Worm (Caenorhabditis elegans) whole organism, late embryonic: ENCODE results near the gene ttr-53.

Source experiments
- F13H6.1 ChIP-seq: sonication (generic microtip); optimal IDR thresholded peaks from 2 replicates; lab custom pipeline; 2016; ENCODE audit warnings: missing genetic modification characterization, missing compliant biosample characterization
- ama-1 ChIP-seq: fragments of 150-350 bp; optimal IDR thresholded peaks from 2 replicates; lab custom pipeline; 2014
- ceh-14 ChIP-seq: sonication (generic microtip); optimal IDR thresholded peaks from 2 replicates; lab custom pipeline; 2016; ENCODE audit warnings: missing genotype, missing genetic modification characterization, missing compliant biosample characterization
- ceh-19 ChIP-seq: fragments of 200-800 bp; sonication (Bioruptor generic); optimal IDR thresholded peaks from 2 replicates; lab custom pipeline; 2018; ENCODE audit warnings: mild to moderate bottlenecking, missing genetic modification characterization, missing compliant biosample characterization
- ceh-2 ChIP-seq: sonication (generic microtip); optimal IDR thresholded peaks from 2 replicates; lab custom pipeline; 2016; ENCODE audit warnings: missing genotype, missing genetic modification characterization, missing compliant biosample characterization
- ceh-31 ChIP-seq: sonication (generic microtip); optimal IDR thresholded peaks from 2 replicates; lab custom pipeline; 2016; ENCODE audit warnings: missing genetic modification characterization, missing compliant biosample characterization
- ceh-34 ChIP-seq: sonication (generic microtip); optimal IDR thresholded peaks from 2 replicates; lab custom pipeline; 2016; ENCODE audit warnings: mild to moderate bottlenecking, missing genetic modification characterization, missing compliant biosample characterization
- ceh-48 ChIP-seq: sonication (generic microtip); optimal IDR thresholded peaks from 2 replicates; lab custom pipeline; 2016; ENCODE audit warnings: missing genetic modification characterization, inconsistent platforms, missing compliant biosample characterization
- ets-4 ChIP-seq: sonication (generic microtip); optimal IDR thresholded peaks from 2 replicates; lab custom pipeline; 2016; ENCODE audit warnings: missing genetic modification characterization, missing compliant biosample characterization
- eyg-1 ChIP-seq: sonication (generic microtip); optimal IDR thresholded peaks from 2 replicates; lab custom pipeline; 2016; ENCODE audit warnings: missing genotype, missing genetic modification characterization, missing compliant biosample characterization
- fkh-6 ChIP-seq: sonication (generic microtip); optimal IDR thresholded peaks from 2 replicates; lab custom pipeline; 2016; ENCODE audit warnings: missing genetic modification characterization, missing compliant biosample characterization
- gmeb-2 ChIP-seq: sonication (generic microtip); optimal IDR thresholded peaks from 2 replicates; lab custom pipeline; 2016; ENCODE audit warnings: missing genetic modification characterization, inconsistent platforms, missing compliant biosample characterization
- hlh-30 ChIP-seq: sonication (generic microtip); optimal IDR thresholded peaks from 2 replicates; lab custom pipeline; 2017; ENCODE audit warnings: antibody characterized with exemption, missing genetic modification characterization, missing compliant biosample characterization; ENCODE audit not compliant: insufficient read depth
- hlh-6 ChIP-seq: sonication (generic microtip); optimal IDR thresholded peaks from 2 replicates; lab custom pipeline; 2016; ENCODE audit warnings: missing genotype, missing genetic modification characterization, missing compliant biosample characterization
- mec-3 ChIP-seq: sonication (generic microtip); optimal IDR thresholded peaks from 2 replicates; lab custom pipeline; 2016; ENCODE audit warnings: borderline replicate concordance, missing genetic modification characterization, missing compliant biosample characterization
- npax-4 ChIP-seq: sonication (generic microtip); optimal IDR thresholded peaks from 2 replicates; lab custom pipeline; 2016; ENCODE audit warnings: missing genetic modification characterization, missing compliant biosample characterization
- pax-1 ChIP-seq: fragments of 150-350 bp; optimal IDR thresholded peaks from 2 replicates; lab custom pipeline; 2014; ENCODE audit warnings: missing biosample characterization, missing genetic modification characterization
- rnt-1 ChIP-seq: sonication (generic microtip); optimal IDR thresholded peaks from 2 replicates; lab custom pipeline; 2016; ENCODE audit warnings: missing genetic modification characterization, missing compliant biosample characterization
- sdc-2 ChIP-seq: sonication (generic microtip); optimal IDR thresholded peaks from 2 replicates; lab custom pipeline; 2016; ENCODE audit warnings: missing genotype, missing genetic modification characterization, missing compliant biosample characterization
- sox-2 ChIP-seq: fragments of 200-800 bp; sonication (Bioruptor generic); IDR thresholded peaks from 2 replicates; pipeline ENCODE4 v1.3.6; 2022; ENCODE audit warnings: missing genetic modification reagents, missing genetic modification characterization, missing compliant biosample characterization
- sox-4 ChIP-seq: sonication (generic microtip); optimal IDR thresholded peaks from 2 replicates; lab custom pipeline; 2017; ENCODE audit warnings: mild to moderate bottlenecking, missing genetic modification characterization, inconsistent platforms, missing compliant biosample characterization
- syd-9 ChIP-seq: sonication (generic microtip); optimal IDR thresholded peaks from 2 replicates; lab custom pipeline; 2016; ENCODE audit warnings: mild to moderate bottlenecking, missing genetic modification characterization, moderate library complexity, missing compliant biosample characterization
- ttx-3 ChIP-seq: sonication (generic microtip); optimal IDR thresholded peaks from 2 replicates; lab custom pipeline; 2016; ENCODE audit warnings: missing genetic modification reagents, missing genetic modification characterization, missing compliant biosample characterization
- unc-42 ChIP-seq: sonication (generic microtip); optimal IDR thresholded peaks from 2 replicates; lab custom pipeline; 2016; ENCODE audit warnings: missing genotype, missing genetic modification characterization, missing compliant biosample characterization
- unc-55 ChIP-seq: sonication (generic microtip); optimal IDR thresholded peaks from 2 replicates; lab custom pipeline; 2017; ENCODE audit warnings: missing biosample characterization, missing genetic modification reagents, missing genetic modification characterization
- unc-86 ChIP-seq: sonication (generic microtip); optimal IDR thresholded peaks from 2 replicates; lab custom pipeline; 2016; ENCODE audit warnings: missing genetic modification characterization, missing compliant biosample characterization
- ztf-16 ChIP-seq: sonication (generic microtip); optimal IDR thresholded peaks from 2 replicates; lab custom pipeline; 2017; ENCODE audit warnings: missing genetic modification characterization, missing compliant biosample characterization

Gene ttr-53

DNA sequence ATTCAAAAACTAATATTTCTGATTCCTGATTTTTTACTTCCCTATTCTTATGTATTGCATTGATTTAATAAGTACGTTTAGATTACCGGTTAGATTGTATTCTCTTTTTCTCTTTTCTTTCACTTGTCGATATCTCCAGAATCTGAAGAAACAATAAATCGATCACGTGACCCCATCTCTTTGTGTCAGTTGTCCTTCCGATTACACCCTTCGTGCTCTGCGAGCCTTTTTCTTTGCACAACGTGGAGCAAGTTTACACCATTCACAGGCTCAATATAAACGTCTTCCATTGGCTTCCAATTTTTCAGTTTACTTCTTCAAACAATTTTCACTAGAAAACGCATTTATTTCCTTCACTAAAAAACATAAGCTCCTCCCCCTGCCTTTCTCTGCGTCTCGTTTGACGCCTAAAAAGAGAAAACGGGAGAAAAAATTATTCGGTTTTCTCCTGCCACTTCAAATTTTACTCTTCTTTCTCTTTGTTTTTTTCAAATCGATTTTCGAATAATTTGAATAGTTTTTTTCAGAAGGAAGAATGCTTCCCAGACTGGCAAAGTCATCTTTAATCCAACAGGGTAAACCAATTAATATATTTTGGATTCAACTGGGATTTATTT, 22.4 kb downstream of the ttr-53 start, which contains the start of gene gta-1:
TSS of gene gta-1 (plus strand) at position 528 of the 617 bp plus-strand sequence.
- TF ChIP-seq fkh-6 (tag; lab: Kevin White, UChicago) (no peak), ets-4 (no peak), pax-1 (no peak), sox-2 (GFP tag; lab: Robert Waterston, UW) (no peak), ceh-48 (tag; lab: Kevin White, UChicago) (no peak), unc-55 (GFP tag; lab: Kevin White, UChicago) (peak; percentile 70), npax-4 (tag; lab: Kevin White, UChicago) (no peak), hlh-30 (peak; percentile 83), gmeb-2 (tag; lab: Kevin White, UChicago) (no peak), mec-3 (tag; lab: Kevin White, UChicago) (no peak), syd-9 (tag; lab: Kevin White, UChicago) (no peak)

DNA sequence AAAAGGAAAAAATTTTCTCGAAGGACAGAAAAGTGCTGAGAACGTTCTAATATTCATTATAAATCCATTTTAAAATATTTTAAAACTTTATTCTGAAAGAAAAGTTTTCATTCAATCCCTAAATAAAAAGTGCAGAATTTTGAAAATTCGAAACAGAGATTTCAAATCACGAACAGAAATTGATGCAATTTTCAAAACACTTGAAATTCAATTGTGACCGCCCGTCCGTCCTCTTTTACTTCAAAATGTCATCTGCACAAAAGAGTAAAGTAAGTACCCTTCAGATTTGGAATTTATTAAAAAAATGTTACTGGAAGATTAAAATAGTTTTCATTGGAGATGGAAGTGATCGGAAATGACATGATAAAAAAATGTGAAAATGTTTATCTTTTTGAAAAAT, 30.7 kb downstream of the ttr-53 start:
- TF ChIP-seq ceh-34 (tag; lab: Kevin White, UChicago) (no peak), unc-42 (tag; lab: Kevin White, UChicago) (peak; percentile 34)

DNA sequence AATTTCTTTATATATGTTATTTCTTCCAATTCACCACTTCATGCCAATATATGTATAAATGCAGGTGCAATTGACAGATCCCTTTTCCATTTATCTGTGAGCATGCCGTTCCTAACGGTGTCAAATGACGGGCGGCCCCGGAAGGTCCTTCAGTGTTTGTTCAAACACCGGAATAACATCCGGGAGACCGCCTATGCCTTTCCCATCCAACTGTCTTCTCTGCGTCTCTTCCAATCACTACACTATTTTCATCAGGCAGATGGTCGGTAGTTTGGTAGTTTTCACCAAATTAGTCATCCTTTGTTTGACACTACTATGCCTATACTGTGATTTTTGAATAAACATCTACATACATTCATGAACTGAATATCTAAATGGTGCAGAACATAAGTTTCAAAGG, 32.7 kb downstream of the ttr-53 start:
- no peak for TF ChIP-seq hlh-6 (tag; lab: Kevin White, UChicago)
- peak; percentile 52 for TF ChIP-seq ceh-34 (tag; lab: Kevin White, UChicago)

DNA sequence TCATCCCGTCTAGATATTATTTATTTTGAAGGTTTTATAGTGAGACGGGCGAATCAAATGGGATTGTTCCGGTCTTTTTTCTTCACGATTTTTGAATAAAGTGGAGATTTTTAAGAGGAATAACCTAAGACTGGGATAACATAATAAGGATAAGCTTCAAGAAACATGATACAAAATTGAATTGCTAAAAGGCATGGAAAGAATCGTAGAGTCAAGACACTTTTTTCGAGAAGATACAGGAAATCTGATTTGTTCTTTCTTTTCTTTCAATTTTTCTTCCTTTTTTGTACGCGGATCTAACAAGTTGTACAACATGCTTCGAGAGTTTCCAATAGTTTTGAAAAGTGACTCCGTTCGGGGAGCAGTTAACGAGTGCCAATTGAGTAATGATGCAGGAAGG, 33.7 kb downstream of the ttr-53 start:
- no peak for TF ChIP-seq hlh-6 (tag; lab: Kevin White, UChicago)
- TF ChIP-seq unc-42 (tag; lab: Kevin White, UChicago), result peak; percentile 82

DNA sequence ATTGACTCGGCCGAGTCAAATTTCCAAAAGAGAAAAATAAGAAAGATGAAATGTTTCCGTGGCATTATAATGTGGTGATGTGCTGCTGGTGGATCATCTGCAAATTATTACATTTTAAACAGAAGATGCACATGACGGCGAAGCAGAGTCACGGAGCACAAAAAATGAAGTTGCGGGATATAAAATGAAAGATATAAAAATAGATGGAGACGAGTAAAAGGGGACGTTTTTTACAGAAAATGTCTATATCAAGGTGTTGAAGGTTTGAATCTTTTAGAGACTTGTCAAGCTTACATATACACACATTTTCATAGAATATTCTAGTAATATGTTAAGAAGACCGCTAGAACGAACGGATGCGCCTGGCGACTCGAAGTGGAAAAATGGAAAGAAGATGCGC, 36.5 kb downstream of the ttr-53 start, which contains the start of gene ptrg-1:
TSS of gene ptrg-1 (minus strand) at position 101 of the 400 bp plus-strand sequence.
- TF ChIP-seq eyg-1 (tag; lab: Kevin White, UChicago) (no peak), ztf-16 (tag; lab: Kevin White, UChicago) (no peak), unc-86 (tag; lab: Kevin White, UChicago) (no peak), ceh-34 (tag; lab: Kevin White, UChicago) (no peak)

DNA sequence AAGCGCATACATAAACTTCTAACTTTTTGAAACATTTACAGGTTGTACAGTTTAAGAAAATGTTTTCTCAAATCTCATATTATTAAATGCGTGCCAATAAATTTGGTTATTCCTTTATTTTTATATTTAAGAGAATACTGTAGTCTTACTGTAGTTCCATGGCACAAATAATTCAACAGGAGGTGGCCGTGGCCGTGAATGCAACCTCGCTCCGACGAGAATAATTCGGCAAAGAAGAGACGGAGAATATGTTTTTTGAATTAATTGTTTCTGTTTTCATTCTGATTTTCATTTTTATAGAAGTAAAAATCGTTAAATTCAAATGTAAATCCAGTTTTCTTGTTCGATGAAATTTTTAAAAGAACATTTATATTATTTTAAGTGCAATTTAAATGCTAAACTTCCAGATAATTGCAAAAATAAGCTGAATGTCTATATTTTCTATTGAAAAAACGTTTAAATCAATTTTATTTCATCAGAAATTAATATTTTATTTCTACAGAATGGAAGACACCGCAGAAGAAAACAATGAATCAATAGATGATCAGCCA, 39.6 kb downstream of the ttr-53 start, which contains the start of gene gon-4:
TSS of gene gon-4 (plus strand) at position 501 of the 551 bp plus-strand sequence.
- TF ChIP-seq ceh-31 (peak; percentile 19), ama-1 (lab: Kevin White, UChicago) (no peak), npax-4 (tag; lab: Kevin White, UChicago) (no peak), hlh-30 (no peak), rnt-1 (tag; lab: Kevin White, UChicago) (no peak), ceh-19 (no peak), F13H6.1 (tag; lab: Kevin White, UChicago) (no peak), ceh-2 (tag; lab: Kevin White, UChicago) (peak; percentile 28)
- TF ChIP-seq, all 69 proteins: peak for 2

DNA sequence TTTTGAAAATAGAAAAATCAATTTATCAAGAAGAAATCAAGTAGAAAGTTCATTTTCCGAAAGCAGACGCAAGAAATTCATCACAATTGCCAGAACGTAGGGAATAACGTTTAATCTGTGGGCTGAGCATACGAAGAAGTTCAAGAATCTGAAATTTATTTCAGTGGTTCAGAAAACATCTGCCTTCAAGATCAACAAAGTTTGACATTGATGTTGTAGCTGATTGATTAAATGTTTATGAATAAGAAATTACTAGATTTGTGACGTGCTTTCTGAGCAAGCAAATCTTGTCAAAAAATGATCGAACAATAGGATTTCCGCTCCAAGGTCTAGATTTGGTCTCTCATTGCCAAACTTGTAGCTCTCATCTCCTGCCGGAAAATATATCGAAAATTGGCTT, 48.3 kb downstream of the ttr-53 start, which contains the start of gene K04D7.6:
TSS of gene K04D7.6 (minus strand) at position 101 of the 400 bp plus-strand sequence.
- no peak for TF ChIP-seq sox-4 (tag; lab: Kevin White, UChicago)
- TF ChIP-seq ztf-16 (tag; lab: Kevin White, UChicago), result no peak
- TF ChIP-seq hlh-30, result no peak
- no peak for TF ChIP-seq ttx-3
- TF ChIP-seq ceh-14, result no peak
- TF ChIP-seq npax-4 (tag; lab: Kevin White, UChicago), result no peak
- no peak for TF ChIP-seq sox-2 (GFP tag; lab: Robert Waterston, UW)
- no peak for TF ChIP-seq sdc-2
